Fruit fly (Drosophila melanogaster) whole organism, wandering third instar larva: Measurements from ENCODE around the gene grim.

ENCODE experiments used
- Abd-B ChIP-seq: fragments of >200 bp; optimal IDR thresholded peaks from 2 replicates; lab custom pipeline; 2017; ENCODE audit warnings: missing biosample characterization, missing genetic modification characterization
- CG32264 ChIP-seq: fragments of 200-800 bp; sonication (Bioruptor generic); optimal IDR thresholded peaks from 2 replicates; lab custom pipeline; 2016; ENCODE audit warnings: missing biosample characterization, missing genetic modification characterization
- CG9705 ChIP-seq: fragments of 200-800 bp; sonication (Bioruptor generic); optimal IDR thresholded peaks from 2 replicates; lab custom pipeline; 2018; ENCODE audit warnings: missing biosample characterization, mild to moderate bottlenecking, missing genetic modification characterization
- CrebA ChIP-seq: fragments of 200-800 bp; sonication (Bioruptor generic); optimal IDR thresholded peaks from 2 replicates; lab custom pipeline; 2016; ENCODE audit warnings: missing biosample characterization, mild to moderate bottlenecking, missing genetic modification characterization, borderline replicate concordance
- Dfd ChIP-seq: fragments of >200 bp; optimal IDR thresholded peaks from 2 replicates; lab custom pipeline; 2017; ENCODE audit warnings: missing biosample characterization, missing genetic modification characterization
- Dif ChIP-seq: fragments of 200-275, 200-300 bp; sonication (Bioruptor generic); optimal IDR thresholded peaks from 2 replicates; lab custom pipeline; 2018; ENCODE audit warnings: missing biosample characterization, missing genetic modification characterization; ENCODE audit not compliant: partially characterized antibody
- GATAd ChIP-seq: sonication (Bioruptor generic); optimal IDR thresholded peaks from 2 replicates; lab custom pipeline; 2016; ENCODE audit warnings: missing biosample characterization, missing genetic modification characterization
- HLH106 ChIP-seq: fragments of 200-800 bp; optimal IDR thresholded peaks from 3 replicates; lab custom pipeline; 2019; ENCODE audit warnings: missing biosample characterization, mild to moderate bottlenecking, missing genetic modification characterization, moderate library complexity
- Hnf4 ChIP-seq: fragments of 200-800 bp; sonication (Bioruptor generic); optimal IDR thresholded peaks from 2 replicates; lab custom pipeline; 2016; ENCODE audit warnings: missing biosample characterization, mild to moderate bottlenecking, missing genetic modification characterization
- Hr78 ChIP-seq: fragments of >200 bp; optimal IDR thresholded peaks from 2 replicates; lab custom pipeline; 2017; ENCODE audit warnings: missing biosample characterization, missing genetic modification characterization
- Hr83 ChIP-seq: fragments of 200-300 bp; sonication (Bioruptor generic); optimal IDR thresholded peaks from 2 replicates; lab custom pipeline; 2016; ENCODE audit warnings: missing biosample characterization, mild to moderate bottlenecking, missing genetic modification characterization, moderate library complexity; ENCODE audit not compliant: poor library complexity, severe bottlenecking
- Jra ChIP-seq: sonication (Bioruptor generic); optimal IDR thresholded peaks from 2 replicates; lab custom pipeline; 2016; ENCODE audit warnings: missing biosample characterization, missing genetic modification characterization
- Mio ChIP-seq: sonication (Bioruptor generic); optimal IDR thresholded peaks from 2 replicates; lab custom pipeline; 2016; ENCODE audit warnings: missing biosample characterization, missing genetic modification characterization
- Myc ChIP-seq: fragments of >200 bp; optimal IDR thresholded peaks from 2 replicates; lab custom pipeline; 2017
- N ChIP-seq: fragments of >200 bp; optimal IDR thresholded peaks from 2 replicates; lab custom pipeline; 2018; ENCODE audit warnings: missing biosample characterization, missing external identifiers, missing genetic modification characterization
- OdsH ChIP-seq: fragments of 200-800 bp; sonication (Bioruptor generic); optimal IDR thresholded peaks from 2 replicates; lab custom pipeline; 2016; ENCODE audit warnings: missing biosample characterization, mild to moderate bottlenecking, missing genetic modification characterization
- Rel ChIP-seq, 2 experiments: fragments of 200-800 bp; sonication (Bioruptor generic) in 1 of 2; optimal IDR thresholded peaks; 2 replicates in 1 of 2; 3 replicates in 1 of 2; lab custom pipeline; 2016 to 2019; ENCODE audit warnings: mild to moderate bottlenecking in 2 of 2, missing biosample characterization in 2 of 2, missing genetic modification characterization in 2 of 2, moderate library complexity in 1 of 2
- Sp1 ChIP-seq: fragments of 200-800 bp; sonication (Bioruptor generic); optimal IDR thresholded peaks from 3 replicates; lab custom pipeline; 2019; ENCODE audit warnings: missing biosample characterization, mild to moderate bottlenecking, missing genetic modification characterization, moderate library complexity
- Vsx2 ChIP-seq: fragments of 200-300, 225-300 bp; sonication (Bioruptor generic); optimal IDR thresholded peaks from 2 replicates; lab custom pipeline; 2018; ENCODE audit warnings: missing biosample characterization, missing genetic modification characterization; ENCODE audit not compliant: partially characterized antibody
- br ChIP-seq: fragments of 200-800 bp; sonication (Bioruptor generic); optimal IDR thresholded peaks from 2 replicates; lab custom pipeline; 2016; ENCODE audit warnings: missing biosample characterization, missing genetic modification characterization
- brk ChIP-seq: fragments of 200-800 bp; sonication (Bioruptor generic); optimal IDR thresholded peaks from 2 replicates; lab custom pipeline; 2016; ENCODE audit warnings: missing biosample characterization, mild to moderate bottlenecking, missing genetic modification characterization
- dl ChIP-seq, 2 experiments: fragments of 175-275, 200-275 bp in 1 of 2; fragments of 200-275 bp in 1 of 2; sonication (Bioruptor generic); optimal IDR thresholded peaks; lab custom pipeline; 2018; ENCODE audit warnings: mild to moderate bottlenecking in 2 of 2, missing biosample characterization in 2 of 2, missing genetic modification characterization in 2 of 2, moderate library complexity in 2 of 2; ENCODE audit not compliant: partially characterized antibody in 2 of 2, insufficient read depth in 1 of 2
- dmrt93B ChIP-seq: fragments of 200-800 bp; sonication (Bioruptor generic); optimal IDR thresholded peaks from 2 replicates; lab custom pipeline; 2018; ENCODE audit warnings: missing biosample characterization, mild to moderate bottlenecking, missing genetic modification characterization
- dsf ChIP-seq: sonication (Bioruptor generic); optimal IDR thresholded peaks from 2 replicates; lab custom pipeline; 2016; ENCODE audit warnings: missing biosample characterization, missing genetic modification characterization, borderline replicate concordance
- ey ChIP-seq: fragments of 200-800 bp; sonication (Bioruptor generic); optimal IDR thresholded peaks from 2 replicates; lab custom pipeline; 2016; ENCODE audit warnings: missing biosample characterization, missing genetic modification characterization
- foxo ChIP-seq, 2 experiments: fragments of 200-800 bp; sonication (Bioruptor generic); optimal IDR thresholded peaks; 2 replicates in 1 of 2; 3 replicates in 1 of 2; lab custom pipeline; 2016 to 2017; ENCODE audit warnings: missing biosample characterization in 2 of 2, missing genetic modification characterization in 2 of 2
- fru ChIP-seq: fragments of 200-800 bp; sonication (Bioruptor generic); optimal IDR thresholded peaks from 3 replicates; lab custom pipeline; 2016; ENCODE audit warnings: missing biosample characterization, mild to moderate bottlenecking, missing genetic modification characterization
- h ChIP-seq: fragments of 200-800 bp; sonication (Bioruptor generic); optimal IDR thresholded peaks from 3 replicates; lab custom pipeline; 2016; ENCODE audit warnings: missing biosample characterization, mild to moderate bottlenecking, missing genetic modification characterization
- jim ChIP-seq: fragments of 175-275, 200-325 bp; sonication (Bioruptor generic); optimal IDR thresholded peaks from 2 replicates; lab custom pipeline; 2016; ENCODE audit warnings: missing biosample characterization, mild to moderate bottlenecking, missing genetic modification characterization
- lola ChIP-seq: fragments of >200 bp; optimal IDR thresholded peaks from 2 replicates; lab custom pipeline; 2017; ENCODE audit warnings: missing biosample characterization, missing genetic modification characterization
- pan ChIP-seq: fragments of >200 bp; optimal IDR thresholded peaks from 2 replicates; lab custom pipeline; 2017
- psq ChIP-seq: fragments of 200-800 bp; sonication (Bioruptor generic); optimal IDR thresholded peaks from 3 replicates; lab custom pipeline; 2017; ENCODE audit warnings: missing biosample characterization, mild to moderate bottlenecking, missing genetic modification characterization, moderate library complexity
- rgr ChIP-seq: fragments of 200-800 bp; sonication (Bioruptor generic); optimal IDR thresholded peaks from 3 replicates; lab custom pipeline; 2016; ENCODE audit warnings: missing biosample characterization, mild to moderate bottlenecking, missing genetic modification characterization
- sage ChIP-seq: fragments of 200-800 bp; sonication (Bioruptor generic); optimal IDR thresholded peaks from 2 replicates; lab custom pipeline; 2016; ENCODE audit warnings: missing biosample characterization, mild to moderate bottlenecking, missing genetic modification characterization
- sv ChIP-seq: fragments of 200-800 bp; sonication (Bioruptor generic); optimal IDR thresholded peaks from 3 replicates; lab custom pipeline; 2016; ENCODE audit warnings: missing biosample characterization, missing genetic modification characterization
- tai ChIP-seq: sonication (Bioruptor generic); optimal IDR thresholded peaks from 2 replicates; lab custom pipeline; 2016; ENCODE audit warnings: missing biosample characterization, missing genetic modification characterization
- usp ChIP-seq: fragments of >200 bp; optimal IDR thresholded peaks from 2 replicates; lab custom pipeline; 2017; ENCODE audit warnings: missing biosample characterization, missing genetic modification characterization
- woc ChIP-seq: sonication (Bioruptor generic); optimal IDR thresholded peaks from 2 replicates; lab custom pipeline; 2016; ENCODE audit warnings: missing biosample characterization, mild to moderate bottlenecking, missing genetic modification characterization

The grim gene

dm6 chr3L:18294212-18294944, 9.8 kb downstream of the grim start, which contains the start of gene CG5103:
TSS of gene CG5103 (minus strand) at chr3L:18294262.
- TF ChIP-seq Jra (GFP tag; lab: Kevin White, UChicago) (no peak), CG32264 (GFP tag; lab: Kevin White, UChicago) (no peak), Dif (no peak), Myc (lab: Kevin White, UChicago) (no peak), sv (GFP tag; lab: Kevin White, UChicago) (no peak), dl (GFP tag; optimal IDR thresholded peaks at IDR 0.05; lab: Kevin White, UChicago; ENCODE audit: insufficient read depth in 1 of 2, partially characterized antibody in 2 of 2) (no peak), jim (GFP tag; lab: Kevin White, UChicago) (no peak), OdsH (GFP tag; lab: Kevin White, UChicago) (no peak), brk (GFP tag; lab: Kevin White, UChicago) (no peak), h (GFP tag; lab: Kevin White, UChicago) (no peak), Hr83 (GFP tag; lab: Kevin White, UChicago) (no peak), Sp1 (GFP tag; lab: Kevin White, UChicago) (no peak), Hr78 (no peak), CrebA (GFP tag; lab: Kevin White, UChicago) (no peak), GATAd (GFP tag; lab: Kevin White, UChicago) (no peak)

dm6 chr3L:18289993-18290727, 14.1 kb downstream of the grim start:
- no peak for TF ChIP-seq CG32264 (GFP tag; lab: Kevin White, UChicago)

- TF ChIP-seq rgr (GFP tag; lab: Kevin White, UChicago) (peak; percentile 11), dsf (GFP tag; lab: Kevin White, UChicago) (no peak), fru (GFP tag; lab: Kevin White, UChicago) (peak; percentile 27), Myc (lab: Kevin White, UChicago) (no peak), foxo (GFP tag; optimal IDR thresholded peaks at IDR 0.05; lab: Kevin White, UChicago) (peak in 1 of 2 experiments; percentile 51), Sp1 (GFP tag; lab: Kevin White, UChicago) (no peak), brk (GFP tag; lab: Kevin White, UChicago) (no peak), h (GFP tag; lab: Kevin White, UChicago) (peak; percentile 41), CG9705 (GFP tag; lab: Kevin White, UChicago) (no peak), Hr78 (no peak), N (GFP tag; lab: Kevin White, UChicago) (no peak), Rel (GFP tag; optimal IDR thresholded peaks at IDR 0.05; lab: Kevin White, UChicago) (no peak), Rel (tag; optimal IDR thresholded peaks at IDR 0.05; lab: Kevin White, UChicago) (no peak), pan (no peak), GATAd (GFP tag; lab: Kevin White, UChicago) (no peak), dmrt93B (GFP tag; lab: Kevin White, UChicago) (peak; percentile 9), Mio (GFP tag; lab: Kevin White, UChicago) (no peak), br (GFP tag; lab: Kevin White, UChicago) (peak; percentile 12), ey (GFP tag; lab: Kevin White, UChicago) (peak; percentile 42), HLH106 (tag; lab: Kevin White, UChicago) (peak; percentile 36), CG32264 (GFP tag; lab: Kevin White, UChicago) (no peak), Abd-B (GFP tag; lab: Kevin White, UChicago) (no peak), dl (GFP tag; optimal IDR thresholded peaks at IDR 0.05; lab: Kevin White, UChicago; ENCODE audit: insufficient read depth in 1 of 2, partially characterized antibody in 2 of 2) (no peak), jim (GFP tag; lab: Kevin White, UChicago) (no peak), tai (GFP tag; lab: Kevin White, UChicago) (no peak), Vsx2 (GFP tag; lab: Kevin White, UChicago) (no peak), sv (GFP tag; lab: Kevin White, UChicago) (peak; percentile 86), Dif (no peak), Hr83 (GFP tag; lab: Kevin White, UChicago) (no peak), Jra (GFP tag; lab: Kevin White, UChicago) (no peak), sage (GFP tag; lab: Kevin White, UChicago) (no peak), lola (GFP tag; lab: Kevin White, UChicago) (no peak), usp (GFP tag; lab: Kevin White, UChicago) (no peak), CrebA (GFP tag; lab: Kevin White, UChicago) (no peak), OdsH (GFP tag; lab: Kevin White, UChicago) (peak; percentile 21), Hnf4 (GFP tag; lab: Kevin White, UChicago) (no peak), woc (peak; percentile 12), psq (GFP tag; lab: Kevin White, UChicago) (peak; percentile 14), Dfd (GFP tag; lab: Kevin White, UChicago) (no peak)
Measured at dm6 chr3L:18281236-18281635, 23.0 kb downstream of the grim start.
